Worm (Caenorhabditis elegans) whole organism, young adult: ENCODE results near the gene F08F3.6.

Source experiments
- T07F8.4 ChIP-seq: sonication (generic microtip); optimal IDR thresholded peaks from 2 replicates; lab custom pipeline; 2016; ENCODE audit warnings: mild to moderate bottlenecking, missing genetic modification characterization, moderate library complexity, missing compliant biosample characterization
- Y53G8AR.9 ChIP-seq: fragments of 200-800 bp; sonication (Bioruptor generic); conservative IDR thresholded peaks from 2 replicates; pipeline ENCODE4 v1.3.6; 2022; ENCODE audit warnings: missing genetic modification reagents, missing genetic modification characterization, missing compliant biosample characterization
- Y95B8A.8 ChIP-seq: fragments of 200-800 bp; sonication (Bioruptor generic); IDR thresholded peaks from 2 replicates; pipeline ENCODE4 v1.3.6; 2022; ENCODE audit warnings: missing genetic modification reagents, missing genetic modification characterization, missing compliant biosample characterization
- ama-1 ChIP-seq, 3 experiments: fragments of 150-350 bp in 1 of 3; sonication (generic microtip) in 2 of 3; optimal IDR thresholded peaks; 2 replicates each; lab custom pipeline; 2014 to 2018; ENCODE audit warnings: missing biosample characterization in 2 of 3, missing genetic modification characterization in 2 of 3, missing genetic modification reagents in 2 of 3
- dpl-1 ChIP-seq: fragments of 150-350 bp; optimal IDR thresholded peaks from 2 replicates; lab custom pipeline; 2014; ENCODE audit warnings: missing biosample characterization, missing genetic modification reagents, missing genetic modification characterization
- hlh-12 ChIP-seq: sonication (generic microtip); optimal IDR thresholded peaks from 2 replicates; lab custom pipeline; 2016; ENCODE audit warnings: missing genetic modification characterization, missing compliant biosample characterization
- madf-8 ChIP-seq: fragments of 200-800 bp; sonication (Bioruptor generic); conservative IDR thresholded peaks from 2 replicates; pipeline ENCODE4 v1.3.6; 2022; ENCODE audit warnings: missing genetic modification reagents, missing genetic modification characterization, missing compliant biosample characterization
- mel-28 ChIP-seq: sonication (generic microtip); optimal IDR thresholded peaks from 2 replicates; lab custom pipeline; 2016; ENCODE audit warnings: borderline replicate concordance, mild to moderate bottlenecking, missing genetic modification characterization, missing compliant biosample characterization
- snpc-3.4 ChIP-seq: sonication (generic microtip); optimal IDR thresholded peaks from 2 replicates; lab custom pipeline; 2017; ENCODE audit warnings: missing genetic modification characterization, mild to moderate bottlenecking, missing compliant biosample characterization, antibody characterized with exemption, moderate library complexity, missing genotype, missing genetic modification reagents
- snpc-4 ChIP-seq, 5 experiments: fragments of 150-350 bp in 1 of 5; sonication (generic microtip) in 4 of 5; optimal IDR thresholded peaks; 2 replicates each; lab custom pipeline; 2014 to 2018; ENCODE audit warnings: missing genetic modification characterization in 5 of 5, missing biosample characterization in 3 of 5, antibody characterized with exemption in 2 of 5, mild to moderate bottlenecking in 2 of 5, missing compliant biosample characterization in 2 of 5, missing genotype in 2 of 5, moderate library complexity in 2 of 5, missing genetic modification reagents in 1 of 5
- unc-130 ChIP-seq: sonication (generic microtip); optimal IDR thresholded peaks from 2 replicates; lab custom pipeline; 2016; ENCODE audit warnings: missing genetic modification reagents, missing genetic modification characterization, missing compliant biosample characterization
- ztf-3 ChIP-seq: fragments of 200-800 bp; sonication (Bioruptor generic); optimal IDR thresholded peaks from 2 replicates; lab custom pipeline; 2018; ENCODE audit warnings: mild to moderate bottlenecking, missing genetic modification characterization, missing compliant biosample characterization

ce11 chrV:5462894-5463293, 43.0 kb upstream of the F08F3.6 start, which contains the start of gene srg-67:
- TF ChIP-seq mel-28 (tag; lab: Kevin White, UChicago), result no peak
- no peak for TF ChIP-seq snpc-4 (GFP tag; optimal IDR thresholded peaks at IDR 0.05; lab: Kevin White, UChicago)
- no peak for TF ChIP-seq snpc-4 (tag; optimal IDR thresholded peaks at IDR 0.05; lab: Kevin White, UChicago)
- TF ChIP-seq hlh-12 (tag; lab: Kevin White, UChicago), result no peak
- TF ChIP-seq Y95B8A.8 (GFP tag; lab: Robert Waterston, UW), result no peak
- no peak for TF ChIP-seq snpc-3.4 (tag; lab: Kevin White, UChicago)
- no peak for TF ChIP-seq Y53G8AR.9 (GFP tag; lab: Robert Waterston, UW)
- TF ChIP-seq unc-130 (GFP tag; lab: Kevin White, UChicago), result no peak
- TF ChIP-seq T07F8.4 (tag; lab: Kevin White, UChicago), result no peak
- TF ChIP-seq dpl-1 (GFP tag; lab: Kevin White, UChicago), result no peak
- TF ChIP-seq madf-8, result no peak
- TF ChIP-seq ztf-3 (GFP tag; lab: Kevin White, UChicago), result no peak
- TF ChIP-seq ama-1 (optimal IDR thresholded peaks at IDR 0.05; lab: Kevin White, UChicago), result no peak
- no peak for TF ChIP-seq ama-1 (GFP tag; optimal IDR thresholded peaks at IDR 0.05; lab: Kevin White, UChicago)
